Worm (Caenorhabditis elegans): ENCODE data around the gene nas-31.

nas-31 gene

ce11 chrV:10960544-10960943 is 38.9 kb upstream of the nas-31 start, which contains the start of gene vps-36:
Gene vps-36 (minus strand): TSS chrV:10960669.
- TF ChIP-seq crh-2 (tag; optimal IDR thresholded peaks at IDR 0.05) = peak; percentile 27
- peak; percentile 68 for TF ChIP-seq fos-1 (tag; optimal IDR thresholded peaks at IDR 0.05)
- TF ChIP-seq nhr-77 (tag; optimal IDR thresholded peaks at IDR 0.05) = no peak
- TF ChIP-seq R02D3.7 (tag; optimal IDR thresholded peaks at IDR 0.05) = no peak
- TF ChIP-seq sma-9 (GFP tag; optimal IDR thresholded peaks at IDR 0.05) = peak; percentile 42
- no peak for TF ChIP-seq sma-9 (tag; optimal IDR thresholded peaks at IDR 0.05)
- TF ChIP-seq mbf-1 (tag; optimal IDR thresholded peaks at IDR 0.05) = no peak
- TF ChIP-seq nhr-21 (tag; optimal IDR thresholded peaks at IDR 0.05) = no peak
- TF ChIP-seq elt-1 (tag; optimal IDR thresholded peaks at IDR 0.05) = no peak
- TF ChIP-seq ztf-4 (tag; optimal IDR thresholded peaks at IDR 0.05) = no peak
- TF ChIP-seq nhr-129 (tag; optimal IDR thresholded peaks at IDR 0.05) = peak; percentile 18
- TF ChIP-seq nhr-23 (tag; optimal IDR thresholded peaks at IDR 0.05) = no peak

- peak in 1 of 2 experiments; percentile 29 for TF ChIP-seq lsy-2 (tag; optimal IDR thresholded peaks at IDR 0.05)
- no peak for TF ChIP-seq sem-4 (tag; optimal IDR thresholded peaks at IDR 0.05)
- TF ChIP-seq elt-3 (tag; optimal IDR thresholded peaks at IDR 0.05) = no peak
- no peak for TF ChIP-seq nhr-12 (tag; optimal IDR thresholded peaks at IDR 0.05)
- no peak for TF ChIP-seq mdl-1 (tag; optimal IDR thresholded peaks at IDR 0.05)
- no peak for TF ChIP-seq alr-1 (tag; optimal IDR thresholded peaks at IDR 0.05)
- TF ChIP-seq sma-9 (GFP tag; optimal IDR thresholded peaks at IDR 0.05) = peak; percentile 51
- no peak for TF ChIP-seq sma-9 (tag; optimal IDR thresholded peaks at IDR 0.05)
- peak; percentile 10 for TF ChIP-seq crh-2 (tag; optimal IDR thresholded peaks at IDR 0.05)
- TF ChIP-seq Y55F3AM.14 (GFP tag; optimal IDR thresholded peaks at IDR 0.05) = peak; percentile 17
- TF ChIP-seq mab-5 (tag; optimal IDR thresholded peaks at IDR 0.05) = no peak
- TF ChIP-seq mbf-1 (tag; optimal IDR thresholded peaks at IDR 0.05) = no peak
- TF ChIP-seq lin-13 (GFP tag; optimal IDR thresholded peaks at IDR 0.05) = peak; percentile 14
- TF ChIP-seq nhr-11 (tag; optimal IDR thresholded peaks at IDR 0.05) = no peak
These were observed 36.8 kb upstream of the nas-31 start, which contains the start of gene pigt-1 for ce11 chrV:10958322-10958900. Gene pigt-1 (minus strand): TSS chrV:10958821.

- peak; percentile 14 for TF ChIP-seq fos-1 (tag; optimal IDR thresholded peaks at IDR 0.05)
- no peak for TF ChIP-seq Y55F3AM.14 (GFP tag; optimal IDR thresholded peaks at IDR 0.05)
- TF ChIP-seq sma-9 (GFP tag; optimal IDR thresholded peaks at IDR 0.05) = no peak
- TF ChIP-seq sma-9 (tag; optimal IDR thresholded peaks at IDR 0.05) = no peak
These were observed 34.2 kb upstream of the nas-31 start, which contains the start of gene F17C11.13 for ce11 chrV:10955681-10956476. Gene F17C11.13 (plus strand): TSS chrV:10955923.

- TF ChIP-seq fos-1 (tag; optimal IDR thresholded peaks at IDR 0.05) (peak; percentile 2), mbf-1 (tag; optimal IDR thresholded peaks at IDR 0.05) (no peak)
These were observed 33.2 kb upstream of the nas-31 start, which contains the start of gene F17C11.6 for ce11 chrV:10954832-10955231. Gene F17C11.6 (plus strand): TSS chrV:10955121.

ce11 chrV:10954334-10954733 is 32.7 kb upstream of the nas-31 start, which contains the start of gene clec-221:
Gene clec-221 (minus strand): TSS chrV:10954434.
- TF ChIP-seq mab-5 (tag; optimal IDR thresholded peaks at IDR 0.05) = no peak
- no peak for TF ChIP-seq nhr-129 (tag; optimal IDR thresholded peaks at IDR 0.05)
- no peak for TF ChIP-seq ztf-4 (tag; optimal IDR thresholded peaks at IDR 0.05)
- no peak for TF ChIP-seq snpc-4 (tag; optimal IDR thresholded peaks at IDR 0.05)

- TF ChIP-seq R02D3.7 (tag; optimal IDR thresholded peaks at IDR 0.05) (no peak), peb-1 (tag; optimal IDR thresholded peaks at IDR 0.05) (no peak), ama-1 (optimal IDR thresholded peaks at IDR 0.05) (peak; percentile 74), nhr-237 (tag; optimal IDR thresholded peaks at IDR 0.05) (no peak), F13H6.1 (tag; optimal IDR thresholded peaks at IDR 0.05) (no peak), fos-1 (tag; optimal IDR thresholded peaks at IDR 0.05) (no peak), nhr-12 (tag; optimal IDR thresholded peaks at IDR 0.05) (no peak), unc-39 (tag; optimal IDR thresholded peaks at IDR 0.05) (no peak), nhr-6 (tag; optimal IDR thresholded peaks at IDR 0.05) (peak; percentile 32), nhr-23 (tag; optimal IDR thresholded peaks at IDR 0.05) (no peak), nhr-10 (tag; optimal IDR thresholded peaks at IDR 0.05) (no peak), mab-5 (tag; optimal IDR thresholded peaks at IDR 0.05) (no peak), lsy-2 (tag; optimal IDR thresholded peaks at IDR 0.05) (peak in 1 of 2 experiments; percentile 40), nhr-129 (tag; optimal IDR thresholded peaks at IDR 0.05) (no peak), lin-13 (GFP tag; optimal IDR thresholded peaks at IDR 0.05) (peak; percentile 25), aly-2 (tag; optimal IDR thresholded peaks at IDR 0.05) (no peak), dmd-4 (tag; optimal IDR thresholded peaks at IDR 0.05) (no peak), ceh-82 (tag; optimal IDR thresholded peaks at IDR 0.05) (no peak), sem-4 (tag; optimal IDR thresholded peaks at IDR 0.05) (no peak), skn-1 (tag; optimal IDR thresholded peaks at IDR 0.05) (no peak), sma-9 (GFP tag; optimal IDR thresholded peaks at IDR 0.05) (peak; percentile 20), sma-9 (tag; optimal IDR thresholded peaks at IDR 0.05) (no peak), gmeb-1 (tag; optimal IDR thresholded peaks at IDR 0.05) (no peak), mbf-1 (tag; optimal IDR thresholded peaks at IDR 0.05) (no peak), crh-2 (tag; optimal IDR thresholded peaks at IDR 0.05) (no peak), nhr-11 (tag; optimal IDR thresholded peaks at IDR 0.05) (no peak), ztf-1 (GFP tag; conservative IDR thresholded peaks at IDR 0.05) (no peak), ztf-4 (tag; optimal IDR thresholded peaks at IDR 0.05) (peak; percentile 60), ztf-11 (tag; optimal IDR thresholded peaks at IDR 0.05) (no peak)
These were observed 32.0 kb upstream of the nas-31 start for ce11 chrV:10953471-10954155.

All from whole organism, L2 larva.